Worm (Caenorhabditis elegans) whole organism, late embryonic: ENCODE measurements around the gene cest-2.2.

Source experiments
- C38D4.7 ChIP-seq: fragments of 200-800 bp; sonication (Bioruptor generic); optimal IDR thresholded peaks from 2 replicates; lab custom pipeline; 2018; ENCODE audit warnings: mild to moderate bottlenecking, missing genetic modification characterization, moderate library complexity, missing compliant biosample characterization
- K02D7.2 ChIP-seq: sonication (generic microtip); optimal IDR thresholded peaks from 2 replicates; lab custom pipeline; 2017; ENCODE audit warnings: mild to moderate bottlenecking, missing genetic modification characterization, missing compliant biosample characterization
- T23F11.4 ChIP-seq: fragments of 200-800 bp; sonication (Bioruptor generic); optimal IDR thresholded peaks from 2 replicates; lab custom pipeline; 2018; ENCODE audit warnings: mild to moderate bottlenecking, missing genetic modification characterization, missing compliant biosample characterization
- ahr-1 ChIP-seq: sonication (generic microtip); optimal IDR thresholded peaks from 2 replicates; lab custom pipeline; 2016; ENCODE audit warnings: missing genetic modification characterization, missing compliant biosample characterization
- ceh-14 ChIP-seq: sonication (generic microtip); optimal IDR thresholded peaks from 2 replicates; lab custom pipeline; 2016; ENCODE audit warnings: missing genotype, missing genetic modification characterization, missing compliant biosample characterization
- ceh-18 ChIP-seq: sonication (generic microtip); optimal IDR thresholded peaks from 2 replicates; lab custom pipeline; 2016; ENCODE audit warnings: missing genetic modification characterization, missing compliant biosample characterization
- ceh-19 ChIP-seq: fragments of 200-800 bp; sonication (Bioruptor generic); optimal IDR thresholded peaks from 2 replicates; lab custom pipeline; 2018; ENCODE audit warnings: mild to moderate bottlenecking, missing genetic modification characterization, missing compliant biosample characterization
- ceh-22 ChIP-seq: sonication (generic microtip); optimal IDR thresholded peaks from 2 replicates; lab custom pipeline; 2017; ENCODE audit warnings: missing biosample characterization, missing genetic modification characterization
- ceh-30 ChIP-seq: fragments of 150-350 bp; optimal IDR thresholded peaks from 2 replicates; lab custom pipeline; 2014; ENCODE audit warnings: missing biosample characterization, missing genetic modification characterization
- ceh-31 ChIP-seq: sonication (generic microtip); optimal IDR thresholded peaks from 2 replicates; lab custom pipeline; 2016; ENCODE audit warnings: missing genetic modification characterization, missing compliant biosample characterization
- ceh-34 ChIP-seq: sonication (generic microtip); optimal IDR thresholded peaks from 2 replicates; lab custom pipeline; 2016; ENCODE audit warnings: mild to moderate bottlenecking, missing genetic modification characterization, missing compliant biosample characterization
- ceh-45 ChIP-seq: fragments of 200-800 bp; sonication (Bioruptor generic); IDR thresholded peaks from 2 replicates; pipeline ENCODE4 v1.3.6; 2022; ENCODE audit warnings: missing genetic modification reagents, missing genetic modification characterization, missing compliant biosample characterization
- ceh-48 ChIP-seq: sonication (generic microtip); optimal IDR thresholded peaks from 2 replicates; lab custom pipeline; 2016; ENCODE audit warnings: missing genetic modification characterization, inconsistent platforms, missing compliant biosample characterization
- ceh-9 ChIP-seq: sonication (generic microtip); optimal IDR thresholded peaks from 2 replicates; lab custom pipeline; 2016; ENCODE audit warnings: mild to moderate bottlenecking, missing genetic modification characterization, inconsistent platforms, missing compliant biosample characterization
- dmd-4 ChIP-seq: sonication (generic microtip); optimal IDR thresholded peaks from 2 replicates; lab custom pipeline; 2016; ENCODE audit warnings: borderline replicate concordance, missing genetic modification characterization, missing compliant biosample characterization
- elt-2 ChIP-seq: sonication (generic microtip); optimal IDR thresholded peaks from 2 replicates; lab custom pipeline; 2016; ENCODE audit warnings: missing genetic modification reagents, missing genetic modification characterization, missing compliant biosample characterization
- elt-4 ChIP-seq: sonication (generic microtip); optimal IDR thresholded peaks from 2 replicates; lab custom pipeline; 2016; ENCODE audit warnings: missing genetic modification characterization, missing compliant biosample characterization
- ets-4 ChIP-seq: sonication (generic microtip); optimal IDR thresholded peaks from 2 replicates; lab custom pipeline; 2016; ENCODE audit warnings: missing genetic modification characterization, missing compliant biosample characterization
- eyg-1 ChIP-seq: sonication (generic microtip); optimal IDR thresholded peaks from 2 replicates; lab custom pipeline; 2016; ENCODE audit warnings: missing genotype, missing genetic modification characterization, missing compliant biosample characterization
- fax-1 ChIP-seq: sonication (generic microtip); optimal IDR thresholded peaks from 2 replicates; lab custom pipeline; 2016; ENCODE audit warnings: missing genotype, missing genetic modification characterization, missing compliant biosample characterization
- fkh-10 ChIP-seq: fragments of 150-350 bp; optimal IDR thresholded peaks from 2 replicates; lab custom pipeline; 2014; ENCODE audit warnings: missing biosample characterization, missing genetic modification reagents, missing genetic modification characterization
- fkh-6 ChIP-seq: sonication (generic microtip); optimal IDR thresholded peaks from 2 replicates; lab custom pipeline; 2016; ENCODE audit warnings: missing genetic modification characterization, missing compliant biosample characterization
- gmeb-2 ChIP-seq: sonication (generic microtip); optimal IDR thresholded peaks from 2 replicates; lab custom pipeline; 2016; ENCODE audit warnings: missing genetic modification characterization, inconsistent platforms, missing compliant biosample characterization
- hlh-30 ChIP-seq: sonication (generic microtip); optimal IDR thresholded peaks from 2 replicates; lab custom pipeline; 2017; ENCODE audit warnings: antibody characterized with exemption, missing genetic modification characterization, missing compliant biosample characterization; ENCODE audit not compliant: insufficient read depth
- lim-6 ChIP-seq: sonication (generic microtip); optimal IDR thresholded peaks from 2 replicates; lab custom pipeline; 2016; ENCODE audit warnings: missing genetic modification characterization, missing compliant biosample characterization
- lin-11 ChIP-seq: fragments of 200-800 bp; sonication (Bioruptor generic); optimal IDR thresholded peaks from 2 replicates; lab custom pipeline; 2018; ENCODE audit warnings: mild to moderate bottlenecking, missing genetic modification characterization, missing compliant biosample characterization
- madf-2 ChIP-seq: sonication (generic microtip); optimal IDR thresholded peaks from 2 replicates; lab custom pipeline; 2017; ENCODE audit warnings: missing genetic modification characterization, missing compliant biosample characterization
- mec-3 ChIP-seq: sonication (generic microtip); optimal IDR thresholded peaks from 2 replicates; lab custom pipeline; 2016; ENCODE audit warnings: borderline replicate concordance, missing genetic modification characterization, missing compliant biosample characterization
- nfya-1 ChIP-seq: sonication (generic microtip); optimal IDR thresholded peaks from 2 replicates; lab custom pipeline; 2017; ENCODE audit warnings: missing genetic modification characterization, mild to moderate bottlenecking, missing compliant biosample characterization, antibody characterized with exemption, moderate library complexity
- nhr-232 ChIP-seq: sonication (generic microtip); optimal IDR thresholded peaks from 2 replicates; lab custom pipeline; 2016; ENCODE audit warnings: missing genetic modification characterization, missing compliant biosample characterization
- pag-3 ChIP-seq: sonication (generic microtip); optimal IDR thresholded peaks from 2 replicates; lab custom pipeline; 2016; ENCODE audit warnings: missing compliant biosample characterization, missing genetic modification characterization, borderline replicate concordance
- pat-9 ChIP-seq: fragments of 200-800 bp; sonication (Bioruptor generic); optimal IDR thresholded peaks from 2 replicates; lab custom pipeline; 2018; ENCODE audit warnings: mild to moderate bottlenecking, missing genetic modification characterization, moderate library complexity, missing compliant biosample characterization
- pros-1 ChIP-seq: fragments of 150-350 bp; optimal IDR thresholded peaks from 2 replicates; lab custom pipeline; 2014; ENCODE audit warnings: missing biosample characterization, missing genetic modification reagents, missing genetic modification characterization
- ref-2 ChIP-seq: sonication (generic microtip); optimal IDR thresholded peaks from 2 replicates; lab custom pipeline; 2016; ENCODE audit warnings: missing genetic modification characterization, missing compliant biosample characterization
- sdc-2 ChIP-seq: sonication (generic microtip); optimal IDR thresholded peaks from 2 replicates; lab custom pipeline; 2016; ENCODE audit warnings: missing genotype, missing genetic modification characterization, missing compliant biosample characterization
- sox-2 ChIP-seq: fragments of 200-800 bp; sonication (Bioruptor generic); IDR thresholded peaks from 2 replicates; pipeline ENCODE4 v1.3.6; 2022; ENCODE audit warnings: missing genetic modification reagents, missing genetic modification characterization, missing compliant biosample characterization
- syd-9 ChIP-seq: sonication (generic microtip); optimal IDR thresholded peaks from 2 replicates; lab custom pipeline; 2016; ENCODE audit warnings: mild to moderate bottlenecking, missing genetic modification characterization, moderate library complexity, missing compliant biosample characterization
- ttx-3 ChIP-seq: sonication (generic microtip); optimal IDR thresholded peaks from 2 replicates; lab custom pipeline; 2016; ENCODE audit warnings: missing genetic modification reagents, missing genetic modification characterization, missing compliant biosample characterization
- unc-3 ChIP-seq, 2 experiments: fragments of 200-800 bp in 1 of 2; sonication (Bioruptor generic) in 1 of 2; sonication (generic microtip) in 1 of 2; conservative IDR thresholded peaks in 1 of 2; optimal IDR thresholded peaks in 1 of 2; 2 replicates each; pipeline versions ENCODE4 v1.3.6 to Lab custom; 2016 to 2022; ENCODE audit warnings: missing compliant biosample characterization in 2 of 2, missing genetic modification characterization in 2 of 2, missing genetic modification reagents in 1 of 2
- unc-42 ChIP-seq: sonication (generic microtip); optimal IDR thresholded peaks from 2 replicates; lab custom pipeline; 2016; ENCODE audit warnings: missing genotype, missing genetic modification characterization, missing compliant biosample characterization
- unc-55 ChIP-seq: sonication (generic microtip); optimal IDR thresholded peaks from 2 replicates; lab custom pipeline; 2017; ENCODE audit warnings: missing biosample characterization, missing genetic modification reagents, missing genetic modification characterization
- unc-86 ChIP-seq: sonication (generic microtip); optimal IDR thresholded peaks from 2 replicates; lab custom pipeline; 2016; ENCODE audit warnings: missing genetic modification characterization, missing compliant biosample characterization
- ztf-16 ChIP-seq: sonication (generic microtip); optimal IDR thresholded peaks from 2 replicates; lab custom pipeline; 2017; ENCODE audit warnings: missing genetic modification characterization, missing compliant biosample characterization

The cest-2.2 gene

DNA sequence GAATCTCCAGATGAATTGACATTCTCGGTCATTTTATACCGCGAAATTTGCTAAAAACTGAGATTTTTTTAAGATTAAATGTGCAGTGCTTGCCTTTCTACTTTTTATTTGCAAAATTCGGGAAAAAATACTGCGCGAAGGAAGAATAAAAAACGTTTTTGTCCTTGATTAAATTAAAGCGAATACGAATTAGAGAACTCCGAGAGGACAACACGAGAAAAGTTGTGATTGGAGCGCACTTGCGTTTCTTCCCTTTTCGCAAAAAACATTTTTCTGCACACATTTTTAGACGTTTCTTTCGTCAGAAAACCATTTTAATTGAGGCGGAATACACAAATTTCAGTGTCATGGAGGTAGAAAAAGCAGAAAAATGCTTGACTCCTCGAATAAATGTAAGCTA lies 10.3 kb upstream of the cest-2.2 start, which contains the start of the genes trm-1 and ints-2:
Gene trm-1, minus strand, starts transcription at position 175 of the 400 bp plus-strand sequence.
Gene ints-2, plus strand, starts transcription at position 249 of the 400 bp plus-strand sequence.
- TF ChIP-seq ttx-3 (no peak), ceh-18 (tag; lab: Kevin White, UChicago) (peak; percentile 26), nhr-232 (no peak), pat-9 (no peak), ceh-30 (tag; lab: Kevin White, UChicago) (no peak), unc-42 (peak; percentile 98), lim-6 (no peak), ceh-19 (GFP tag; lab: Kevin White, UChicago) (no peak), fkh-6 (no peak), ztf-16 (tag; lab: Kevin White, UChicago) (no peak), ceh-45 (GFP tag; lab: Robert Waterston, UW) (no peak), T23F11.4 (GFP tag; lab: Kevin White, UChicago) (no peak), nfya-1 (tag; lab: Kevin White, UChicago) (peak; percentile 2), ceh-48 (tag; lab: Kevin White, UChicago) (no peak), fax-1 (tag; lab: Kevin White, UChicago) (no peak), lin-11 (tag; lab: Kevin White, UChicago) (no peak), elt-2 (tag; lab: Kevin White, UChicago) (no peak), K02D7.2 (tag; lab: Kevin White, UChicago) (no peak), eyg-1 (tag; lab: Kevin White, UChicago) (no peak), ceh-31 (tag; lab: Kevin White, UChicago) (peak; percentile 50), unc-3 (GFP tag; conservative IDR thresholded peaks at IDR 0.05; lab: Robert Waterston, UW) (no peak), unc-3 (tag; optimal IDR thresholded peaks at IDR 0.05; lab: Kevin White, UChicago) (no peak), hlh-30 (no peak)

- TF ChIP-seq elt-2 (tag; lab: Kevin White, UChicago) (peak; percentile 40), unc-55 (GFP tag; lab: Kevin White, UChicago) (no peak)
These were observed 7.7 kb upstream of the cest-2.2 start, which contains the start of gene cest-2.3 for ce11 chrV:14182860-14183259. Gene cest-2.3 (minus strand): TSS chrV:14182960.

DNA sequence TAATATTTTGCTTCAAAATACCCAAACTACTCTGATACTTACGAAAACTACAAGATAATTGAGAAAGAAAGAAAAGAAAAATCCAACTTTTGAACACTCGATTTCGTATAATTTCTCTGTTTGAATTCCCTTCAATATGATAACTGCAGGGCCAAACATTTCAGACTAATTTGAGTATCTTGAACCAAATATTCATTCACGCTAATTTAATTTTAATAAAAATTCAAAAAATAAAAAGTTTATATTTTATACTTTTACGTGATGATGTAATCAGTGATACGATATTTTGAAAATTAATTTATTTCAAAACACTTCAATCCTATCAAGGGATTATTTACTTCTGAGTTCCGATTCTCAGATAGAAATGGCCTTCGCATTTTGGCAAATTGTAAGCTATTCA lies 4.8 kb upstream of the cest-2.2 start, which contains the start of gene ZC376.8:
Gene ZC376.8, plus strand, starts transcription at position 301 of the 400 bp plus-strand sequence.
- TF ChIP-seq sox-2 (no peak), pag-3 (tag; lab: Kevin White, UChicago) (no peak), ceh-48 (tag; lab: Kevin White, UChicago) (no peak), ceh-22 (tag; lab: Kevin White, UChicago) (no peak), unc-86 (tag; lab: Kevin White, UChicago) (no peak), dmd-4 (no peak), ceh-9 (tag; lab: Kevin White, UChicago) (no peak)

DNA sequence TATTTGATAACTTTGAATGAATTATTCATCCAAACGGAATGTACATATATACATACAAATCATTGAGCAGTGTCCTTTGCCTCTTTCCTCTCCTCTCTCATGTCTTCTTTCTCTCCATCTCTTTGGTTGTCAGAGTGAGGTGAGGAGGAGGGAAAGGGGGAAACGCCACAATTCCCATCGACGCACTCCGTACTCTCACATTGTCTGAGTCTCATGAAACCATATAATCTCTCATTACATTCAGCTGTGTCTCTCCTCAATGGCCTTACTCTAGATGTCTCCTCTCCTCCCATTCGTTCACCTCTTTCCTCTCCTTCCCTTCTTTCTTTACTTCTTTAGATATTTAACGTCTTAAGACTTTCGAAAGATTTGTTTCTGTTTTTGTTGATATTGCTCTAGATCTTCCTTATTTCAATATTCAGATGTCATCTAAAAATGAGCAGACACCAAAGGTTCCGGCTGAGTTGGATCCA lies 2.5 kb upstream of the cest-2.2 start, which contains the start of gene ceh-74:
Gene ceh-74, plus strand, starts transcription at position 423 of the 473 bp plus-strand sequence.
- TF ChIP-seq ref-2 (tag; lab: Kevin White, UChicago) (peak; percentile 37), ttx-3 (no peak), mec-3 (tag; lab: Kevin White, UChicago) (no peak), gmeb-2 (tag; lab: Kevin White, UChicago) (no peak), C38D4.7 (GFP tag; lab: Kevin White, UChicago) (no peak), ets-4 (tag; lab: Kevin White, UChicago) (no peak), ceh-19 (GFP tag; lab: Kevin White, UChicago) (no peak), nfya-1 (tag; lab: Kevin White, UChicago) (peak; percentile 45), fkh-6 (no peak), ahr-1 (tag; lab: Kevin White, UChicago) (no peak), ceh-14 (tag; lab: Kevin White, UChicago) (no peak), fkh-10 (GFP tag; lab: Kevin White, UChicago) (no peak), unc-55 (GFP tag; lab: Kevin White, UChicago) (peak; percentile 43), madf-2 (tag; lab: Kevin White, UChicago) (no peak), ceh-34 (tag; lab: Kevin White, UChicago) (no peak), sdc-2 (tag; lab: Kevin White, UChicago) (no peak), pros-1 (tag; lab: Kevin White, UChicago) (peak; percentile 57), syd-9 (tag; lab: Kevin White, UChicago) (no peak), ceh-30 (tag; lab: Kevin White, UChicago) (no peak), elt-4 (tag; lab: Kevin White, UChicago) (no peak)
